Worm (Caenorhabditis elegans): ENCODE measurements around the gene T17A3.12.

DNA sequence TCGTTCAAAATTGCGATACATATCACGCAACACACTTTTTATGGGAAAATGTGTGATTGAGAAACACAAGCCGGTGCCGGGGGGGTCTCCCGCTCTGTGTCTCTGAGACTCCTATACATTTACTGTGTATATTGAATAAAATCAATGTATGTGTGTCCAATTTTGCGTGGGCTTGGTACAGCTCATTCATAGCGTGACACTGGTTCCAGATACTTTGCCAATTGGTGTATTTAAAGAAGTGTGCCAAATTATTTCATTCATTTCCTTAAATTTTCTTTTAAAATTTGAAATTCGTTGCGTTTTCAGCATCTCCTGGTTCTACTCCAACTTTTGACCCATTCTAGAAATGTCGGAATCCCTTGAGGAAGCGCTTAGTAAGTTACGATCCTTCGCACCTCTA is 27.8 kb downstream of the T17A3.12 start, which contains the start of gene C29F9.5:
- TF ChIP-seq ztf-6 (GFP tag; IDR thresholded peaks at IDR 0.05): no peak
- no peak for TF ChIP-seq hlh-12 (tag; optimal IDR thresholded peaks at IDR 0.05)
- no peak for TF ChIP-seq xnd-1 (tag; optimal IDR thresholded peaks at IDR 0.05)
- no peak for TF ChIP-seq egl-18 (GFP tag; IDR thresholded peaks at IDR 0.05)
- no peak for TF ChIP-seq snpc-3.4 (tag; optimal IDR thresholded peaks at IDR 0.05)
- no peak for TF ChIP-seq pbrm-1 (GFP tag; IDR thresholded peaks at IDR 0.05)
- TF ChIP-seq snpc-4 (GFP tag; optimal IDR thresholded peaks at IDR 0.05): no peak
- no peak for TF ChIP-seq snpc-4 (tag; optimal IDR thresholded peaks at IDR 0.05)
- TF ChIP-seq unc-62 (GFP tag; optimal IDR thresholded peaks at IDR 0.05): no peak
- TF ChIP-seq tbp1 (GFP tag; optimal IDR thresholded peaks at IDR 0.05): no peak
- no peak for TF ChIP-seq C06A6.2 (GFP tag; conservative IDR thresholded peaks at IDR 0.05)
- no peak for TF ChIP-seq F57A8.1 (GFP tag; optimal IDR thresholded peaks at IDR 0.05)
- TF ChIP-seq hmg-20 (GFP tag; IDR thresholded peaks at IDR 0.05): no peak
- no peak for TF ChIP-seq rcor-1 (GFP tag; IDR thresholded peaks at IDR 0.05)
- TF ChIP-seq gei-17 (GFP tag; optimal IDR thresholded peaks at IDR 0.05): no peak

All from whole organism, young adult.